Worm (Caenorhabditis elegans) whole organism, late embryonic: Measurements from ENCODE around the gene lam-2.
A peak's percentile ranks its signal among the peaks of the same experiment; 100 is the strongest.

Source experiments
- C08G9.2 ChIP-seq: sonication (generic microtip); optimal IDR thresholded peaks from 2 replicates; lab custom pipeline; 2016; ENCODE audit warnings: mild to moderate bottlenecking, missing genetic modification characterization, moderate library complexity, missing compliant biosample characterization
- C38D4.7 ChIP-seq: fragments of 200-800 bp; sonication (Bioruptor generic); optimal IDR thresholded peaks from 2 replicates; lab custom pipeline; 2018; ENCODE audit warnings: mild to moderate bottlenecking, missing genetic modification characterization, moderate library complexity, missing compliant biosample characterization
- K09A11.1 ChIP-seq: sonication (generic microtip); optimal IDR thresholded peaks from 2 replicates; lab custom pipeline; 2017; ENCODE audit warnings: antibody characterized with exemption, mild to moderate bottlenecking, missing genetic modification characterization, missing compliant biosample characterization; ENCODE audit not compliant: insufficient read depth
- T23F11.4 ChIP-seq: fragments of 200-800 bp; sonication (Bioruptor generic); optimal IDR thresholded peaks from 2 replicates; lab custom pipeline; 2018; ENCODE audit warnings: mild to moderate bottlenecking, missing genetic modification characterization, missing compliant biosample characterization
- ceh-18 ChIP-seq: sonication (generic microtip); optimal IDR thresholded peaks from 2 replicates; lab custom pipeline; 2016; ENCODE audit warnings: missing genetic modification characterization, missing compliant biosample characterization
- ceh-19 ChIP-seq: fragments of 200-800 bp; sonication (Bioruptor generic); optimal IDR thresholded peaks from 2 replicates; lab custom pipeline; 2018; ENCODE audit warnings: mild to moderate bottlenecking, missing genetic modification characterization, missing compliant biosample characterization
- ceh-2 ChIP-seq: sonication (generic microtip); optimal IDR thresholded peaks from 2 replicates; lab custom pipeline; 2016; ENCODE audit warnings: missing genotype, missing genetic modification characterization, missing compliant biosample characterization
- ceh-30 ChIP-seq: fragments of 150-350 bp; optimal IDR thresholded peaks from 2 replicates; lab custom pipeline; 2014; ENCODE audit warnings: missing biosample characterization, missing genetic modification characterization
- ceh-31 ChIP-seq: sonication (generic microtip); optimal IDR thresholded peaks from 2 replicates; lab custom pipeline; 2016; ENCODE audit warnings: missing genetic modification characterization, missing compliant biosample characterization
- ceh-45 ChIP-seq: fragments of 200-800 bp; sonication (Bioruptor generic); IDR thresholded peaks from 2 replicates; pipeline ENCODE4 v1.3.6; 2022; ENCODE audit warnings: missing genetic modification reagents, missing genetic modification characterization, missing compliant biosample characterization
- ceh-48 ChIP-seq: sonication (generic microtip); optimal IDR thresholded peaks from 2 replicates; lab custom pipeline; 2016; ENCODE audit warnings: missing genetic modification characterization, inconsistent platforms, missing compliant biosample characterization
- ceh-9 ChIP-seq: sonication (generic microtip); optimal IDR thresholded peaks from 2 replicates; lab custom pipeline; 2016; ENCODE audit warnings: mild to moderate bottlenecking, missing genetic modification characterization, inconsistent platforms, missing compliant biosample characterization
- che-1 ChIP-seq: sonication (generic microtip); optimal IDR thresholded peaks from 2 replicates; lab custom pipeline; 2016; ENCODE audit warnings: mild to moderate bottlenecking, missing genetic modification characterization, missing compliant biosample characterization
- dmd-4 ChIP-seq: sonication (generic microtip); optimal IDR thresholded peaks from 2 replicates; lab custom pipeline; 2016; ENCODE audit warnings: borderline replicate concordance, missing genetic modification characterization, missing compliant biosample characterization
- elt-2 ChIP-seq: sonication (generic microtip); optimal IDR thresholded peaks from 2 replicates; lab custom pipeline; 2016; ENCODE audit warnings: missing genetic modification reagents, missing genetic modification characterization, missing compliant biosample characterization
- elt-4 ChIP-seq: sonication (generic microtip); optimal IDR thresholded peaks from 2 replicates; lab custom pipeline; 2016; ENCODE audit warnings: missing genetic modification characterization, missing compliant biosample characterization
- ets-4 ChIP-seq: sonication (generic microtip); optimal IDR thresholded peaks from 2 replicates; lab custom pipeline; 2016; ENCODE audit warnings: missing genetic modification characterization, missing compliant biosample characterization
- fkh-10 ChIP-seq: fragments of 150-350 bp; optimal IDR thresholded peaks from 2 replicates; lab custom pipeline; 2014; ENCODE audit warnings: missing biosample characterization, missing genetic modification reagents, missing genetic modification characterization
- fkh-6 ChIP-seq: sonication (generic microtip); optimal IDR thresholded peaks from 2 replicates; lab custom pipeline; 2016; ENCODE audit warnings: missing genetic modification characterization, missing compliant biosample characterization
- hlh-8 ChIP-seq: sonication (generic microtip); optimal IDR thresholded peaks from 2 replicates; lab custom pipeline; 2016; ENCODE audit warnings: missing genotype, missing genetic modification characterization, missing compliant biosample characterization
- lim-6 ChIP-seq: sonication (generic microtip); optimal IDR thresholded peaks from 2 replicates; lab custom pipeline; 2016; ENCODE audit warnings: missing genetic modification characterization, missing compliant biosample characterization
- lin-11 ChIP-seq: fragments of 200-800 bp; sonication (Bioruptor generic); optimal IDR thresholded peaks from 2 replicates; lab custom pipeline; 2018; ENCODE audit warnings: mild to moderate bottlenecking, missing genetic modification characterization, missing compliant biosample characterization
- madf-2 ChIP-seq: sonication (generic microtip); optimal IDR thresholded peaks from 2 replicates; lab custom pipeline; 2017; ENCODE audit warnings: missing genetic modification characterization, missing compliant biosample characterization
- odd-2 ChIP-seq: sonication (generic microtip); optimal IDR thresholded peaks from 2 replicates; lab custom pipeline; 2017; ENCODE audit warnings: antibody characterized with exemption, mild to moderate bottlenecking, missing genetic modification characterization, missing compliant biosample characterization
- pat-9 ChIP-seq: fragments of 200-800 bp; sonication (Bioruptor generic); optimal IDR thresholded peaks from 2 replicates; lab custom pipeline; 2018; ENCODE audit warnings: mild to moderate bottlenecking, missing genetic modification characterization, moderate library complexity, missing compliant biosample characterization
- pax-1 ChIP-seq: fragments of 150-350 bp; optimal IDR thresholded peaks from 2 replicates; lab custom pipeline; 2014; ENCODE audit warnings: missing biosample characterization, missing genetic modification characterization
- pha-4 ChIP-seq: fragments of 150-350 bp; optimal IDR thresholded peaks from 2 replicates; lab custom pipeline; 2018; ENCODE audit warnings: missing biosample characterization, missing genetic modification reagents, missing genetic modification characterization
- pqm-1 ChIP-seq: sonication (generic microtip); optimal IDR thresholded peaks from 2 replicates; lab custom pipeline; 2016; ENCODE audit warnings: missing genetic modification characterization, missing compliant biosample characterization
- pros-1 ChIP-seq: fragments of 150-350 bp; optimal IDR thresholded peaks from 2 replicates; lab custom pipeline; 2014; ENCODE audit warnings: missing biosample characterization, missing genetic modification reagents, missing genetic modification characterization
- sdc-2 ChIP-seq: sonication (generic microtip); optimal IDR thresholded peaks from 2 replicates; lab custom pipeline; 2016; ENCODE audit warnings: missing genotype, missing genetic modification characterization, missing compliant biosample characterization
- syd-9 ChIP-seq: sonication (generic microtip); optimal IDR thresholded peaks from 2 replicates; lab custom pipeline; 2016; ENCODE audit warnings: mild to moderate bottlenecking, missing genetic modification characterization, moderate library complexity, missing compliant biosample characterization
- tbx-2 ChIP-seq: sonication (generic microtip); optimal IDR thresholded peaks from 2 replicates; lab custom pipeline; 2016; ENCODE audit warnings: missing genetic modification characterization, missing compliant biosample characterization
- tbx-7 ChIP-seq: sonication (generic microtip); optimal IDR thresholded peaks from 2 replicates; lab custom pipeline; 2016; ENCODE audit warnings: missing genotype, missing genetic modification characterization, missing compliant biosample characterization
- unc-3 ChIP-seq, 2 experiments: fragments of 200-800 bp in 1 of 2; sonication (Bioruptor generic) in 1 of 2; sonication (generic microtip) in 1 of 2; conservative IDR thresholded peaks in 1 of 2; optimal IDR thresholded peaks in 1 of 2; 2 replicates each; pipeline versions ENCODE4 v1.3.6 to Lab custom; 2016 to 2022; ENCODE audit warnings: missing compliant biosample characterization in 2 of 2, missing genetic modification characterization in 2 of 2, missing genetic modification reagents in 1 of 2
- unc-42 ChIP-seq: sonication (generic microtip); optimal IDR thresholded peaks from 2 replicates; lab custom pipeline; 2016; ENCODE audit warnings: missing genotype, missing genetic modification characterization, missing compliant biosample characterization
- zip-5 ChIP-seq: sonication (generic microtip); optimal IDR thresholded peaks from 2 replicates; lab custom pipeline; 2016; ENCODE audit warnings: missing genetic modification characterization, missing compliant biosample characterization

The lam-2 gene

ce11 chrX:7151189-7151857 lies at the start of gene lam-2:
TSS of gene lam-2 (minus strand) at chrX:7151239.
- TF ChIP-seq C08G9.2 (tag; lab: Kevin White, UChicago): no peak
- TF ChIP-seq ceh-30 (tag; lab: Kevin White, UChicago): no peak
- TF ChIP-seq che-1: no peak
- no peak for TF ChIP-seq C38D4.7 (GFP tag; lab: Kevin White, UChicago)
- TF ChIP-seq dmd-4 (tag; lab: Kevin White, UChicago): no peak
- TF ChIP-seq elt-2 (tag; lab: Kevin White, UChicago): peak; percentile 23
- TF ChIP-seq K09A11.1 (tag; lab: Kevin White, UChicago): no peak
- TF ChIP-seq hlh-8 (tag; lab: Kevin White, UChicago): peak; percentile 83
- TF ChIP-seq ceh-31 (tag; lab: Kevin White, UChicago): no peak
- no peak for TF ChIP-seq lim-6 (tag; lab: Kevin White, UChicago)
- no peak for TF ChIP-seq pha-4
- no peak for TF ChIP-seq T23F11.4
- TF ChIP-seq pax-1 (tag; lab: Kevin White, UChicago): peak; percentile 37
- no peak for TF ChIP-seq zip-5 (tag; lab: Kevin White, UChicago)

DNA sequence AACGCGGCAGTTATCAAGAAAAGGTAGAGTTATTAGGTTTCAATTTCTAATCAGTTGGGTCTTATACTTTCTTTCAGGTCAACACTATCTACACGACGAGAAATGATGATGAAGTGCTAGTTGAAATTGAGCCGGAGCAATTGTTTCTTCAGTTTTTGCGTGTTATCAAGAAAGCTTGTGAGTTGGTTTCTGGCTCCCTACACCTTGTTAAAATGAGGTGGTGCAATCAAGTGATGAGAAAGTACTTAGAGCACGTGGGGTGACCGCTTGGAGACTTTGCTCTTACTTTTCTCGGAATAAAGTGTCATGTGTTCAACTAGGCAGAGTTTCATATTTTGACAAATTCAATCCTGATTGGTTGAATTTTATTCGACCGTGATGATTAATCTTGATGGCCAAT lies 49.4 kb upstream of the lam-2 start:
- no peak for TF ChIP-seq fkh-6 (tag; lab: Kevin White, UChicago)

DNA sequence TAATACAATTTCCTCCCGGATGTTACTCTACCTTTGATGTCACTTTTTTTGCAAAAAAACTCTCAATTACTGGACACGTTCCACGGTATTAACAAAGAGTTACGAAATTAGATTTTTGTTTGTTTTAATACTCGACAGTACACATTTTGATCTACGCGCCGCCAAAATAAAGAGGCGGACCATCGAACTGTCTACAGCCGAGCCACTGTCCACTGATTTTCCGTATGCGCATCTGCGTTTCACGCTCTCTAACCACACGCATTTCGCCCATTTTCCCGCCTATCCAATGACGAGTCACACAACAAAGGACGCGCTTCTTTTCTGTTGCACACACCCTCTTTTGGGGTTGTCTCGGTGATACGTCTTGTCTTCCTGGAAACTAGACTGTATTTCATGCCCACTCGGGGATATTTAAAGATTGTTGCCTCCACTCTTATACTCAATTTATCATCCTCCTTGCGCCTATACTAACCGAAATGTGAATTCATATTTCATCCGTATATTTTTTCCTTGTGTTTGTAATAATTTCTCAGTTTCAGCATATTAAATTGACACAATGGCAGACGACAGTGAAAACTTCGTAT lies 48.9 kb upstream of the lam-2 start, which contains the start of gene C55B6.1:
C55B6.1 (plus strand) TSS at position 534 of the 584 bp plus-strand sequence.
- TF ChIP-seq odd-2 (no peak), lin-11 (tag; lab: Kevin White, UChicago) (no peak), syd-9 (tag; lab: Kevin White, UChicago) (no peak), sdc-2 (tag; lab: Kevin White, UChicago) (no peak), ceh-45 (GFP tag; lab: Robert Waterston, UW) (no peak), madf-2 (no peak), ceh-48 (tag; lab: Kevin White, UChicago) (no peak), pat-9 (tag; lab: Kevin White, UChicago) (no peak), ceh-31 (tag; lab: Kevin White, UChicago) (no peak), pros-1 (tag; lab: Kevin White, UChicago) (no peak), zip-5 (tag; lab: Kevin White, UChicago) (no peak)

DNA sequence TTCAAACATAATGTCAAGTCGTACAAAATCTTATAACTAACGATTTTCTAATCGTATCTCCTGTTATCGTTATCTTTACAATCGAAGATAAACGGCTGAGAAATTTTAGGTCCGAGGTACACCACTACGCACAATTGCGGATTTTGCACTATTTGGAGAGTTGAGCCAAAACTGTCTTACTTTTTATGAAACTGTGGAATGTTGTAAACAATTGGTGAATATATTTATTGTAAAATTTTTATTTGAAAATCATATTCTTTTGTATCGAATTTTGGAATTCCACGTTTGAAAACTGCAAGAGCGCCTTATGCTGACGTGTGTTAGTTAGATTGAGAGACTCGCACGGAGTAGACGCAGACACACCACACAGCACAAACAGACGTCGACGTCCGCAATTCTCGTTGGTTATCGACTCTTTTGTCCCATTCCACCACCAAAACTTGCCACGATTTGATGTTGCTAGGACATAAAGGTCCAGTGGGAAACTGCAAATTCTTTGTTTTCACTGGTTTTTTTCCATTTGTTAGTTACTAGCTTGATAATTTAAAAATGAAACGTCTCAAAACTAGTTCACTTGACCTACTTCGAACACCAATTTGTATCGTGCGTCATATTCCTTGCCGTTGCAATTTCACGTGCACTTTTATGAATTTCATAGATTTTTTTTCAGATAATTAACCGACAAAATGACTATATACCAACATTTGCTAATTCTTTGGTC lies 43.0 kb upstream of the lam-2 start, which contains the start of gene dnj-7:
dnj-7 (plus strand) TSS at position 671 of the 721 bp plus-strand sequence.
- TF ChIP-seq ceh-2 (tag; lab: Kevin White, UChicago) (no peak), pqm-1 (tag; lab: Kevin White, UChicago) (no peak), ceh-9 (tag; lab: Kevin White, UChicago) (no peak), ceh-31 (tag; lab: Kevin White, UChicago) (peak; percentile 8), tbx-2 (tag; lab: Kevin White, UChicago) (peak; percentile 50), ets-4 (no peak), elt-4 (tag; lab: Kevin White, UChicago) (no peak), T23F11.4 (no peak), unc-3 (GFP tag; conservative IDR thresholded peaks at IDR 0.05; lab: Robert Waterston, UW) (no peak), unc-3 (tag; optimal IDR thresholded peaks at IDR 0.05; lab: Kevin White, UChicago) (no peak), fkh-10 (no peak), syd-9 (tag; lab: Kevin White, UChicago) (no peak), tbx-7 (no peak), unc-42 (tag; lab: Kevin White, UChicago) (peak; percentile 27), lin-11 (tag; lab: Kevin White, UChicago) (no peak), odd-2 (no peak), elt-2 (tag; lab: Kevin White, UChicago) (peak; percentile 85), ceh-19 (GFP tag; lab: Kevin White, UChicago) (no peak), ceh-18 (tag; lab: Kevin White, UChicago) (peak; percentile 3)
- TF ChIP-seq, all 69 proteins: peak for 5
